Fruit fly (Drosophila melanogaster): ENCODE data around the gene Sarm.

The Sarm gene

dm6 chr3L:8027666-8028314 lies 35.9 kb upstream of the Sarm start:
- TF ChIP-seq CG12605 (GFP tag; IDR thresholded peaks at IDR 0.05) (no peak), CG10348 (GFP tag; IDR thresholded peaks at IDR 0.05) (no peak), Snoo (tag; optimal IDR thresholded peaks at IDR 0.05) (peak; percentile 64), D1 (tag; optimal IDR thresholded peaks at IDR 0.05) (peak; percentile 46), Pif1A (GFP tag; optimal IDR thresholded peaks at IDR 0.05) (peak; percentile 26), CG17806 (tag; optimal IDR thresholded peaks at IDR 0.05) (peak; percentile 86), EcR (GFP tag; optimal IDR thresholded peaks at IDR 0.05) (no peak), CG32121 (GFP tag; IDR thresholded peaks at IDR 0.05) (no peak), gl (tag; optimal IDR thresholded peaks at IDR 0.05) (peak; percentile 46), CG4496 (GFP tag; IDR thresholded peaks at IDR 0.05) (peak; percentile 64; the same call in 1 of the 3 replicates), Ets98B (GFP tag; IDR thresholded peaks at IDR 0.05) (peak; percentile 15; the same call in 1 of the 2 replicates), CG34367 (tag; optimal IDR thresholded peaks at IDR 0.05) (peak; percentile 73), CG8301 (tag; optimal IDR thresholded peaks at IDR 0.05) (peak; percentile 53), CG15710 (tag; optimal IDR thresholded peaks at IDR 0.05) (peak; percentile 81), CG14655 (GFP tag; optimal IDR thresholded peaks at IDR 0.05) (peak; percentile 72), Pif1B (GFP tag; optimal IDR thresholded peaks at IDR 0.05) (peak; percentile 59), CG9948 (tag; optimal IDR thresholded peaks at IDR 0.05) (peak; percentile 89), CG8159 (tag; optimal IDR thresholded peaks at IDR 0.05) (peak; percentile 90), fd96Ca (GFP tag; IDR thresholded peaks at IDR 0.05) (no peak), rn (GFP tag; IDR thresholded peaks at IDR 0.05) (0 out of 2 replicates have a peak, but pooled peaks have one; percentile 7), CG13204 (GFP tag; optimal IDR thresholded peaks at IDR 0.05) (peak; percentile 50)

DNA sequence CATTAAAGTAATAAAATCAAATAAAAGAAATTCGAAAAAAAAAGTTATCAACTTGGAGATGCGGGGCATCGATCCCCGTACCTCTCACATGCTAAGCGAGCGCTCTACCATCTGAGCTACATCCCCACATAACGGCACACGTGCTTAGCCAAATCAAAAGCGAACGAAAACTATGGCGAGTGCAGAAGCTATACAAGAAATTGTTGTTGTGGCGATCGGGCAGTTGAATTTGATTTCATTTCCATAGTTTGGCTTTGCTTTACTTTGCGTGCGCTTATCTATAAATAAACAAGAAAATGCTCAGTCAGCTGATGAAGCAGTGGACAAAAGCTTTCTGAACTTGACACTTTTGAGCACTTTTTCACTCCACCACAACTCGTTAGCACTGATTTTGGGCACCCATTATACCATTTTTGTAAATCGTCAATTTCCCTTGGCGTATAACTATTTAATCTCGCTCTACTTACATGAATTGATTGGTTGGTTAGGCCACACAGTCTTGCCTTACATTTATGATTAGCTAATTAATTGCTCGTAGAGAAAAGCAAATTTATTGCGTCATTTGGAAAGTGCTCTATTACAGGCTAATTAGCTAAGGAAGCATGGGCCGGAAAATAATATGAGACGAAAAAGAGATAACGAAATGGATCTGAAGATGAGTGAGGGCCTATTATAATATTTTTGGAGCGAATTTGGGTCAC lies 35.0 kb upstream of the Sarm start:
- TF ChIP-seq CG4496 (GFP tag; IDR thresholded peaks at IDR 0.05) (0 out of 3 replicates have a peak, but pooled peaks have one; percentile 15), CG9948 (tag; optimal IDR thresholded peaks at IDR 0.05) (no peak)

DNA sequence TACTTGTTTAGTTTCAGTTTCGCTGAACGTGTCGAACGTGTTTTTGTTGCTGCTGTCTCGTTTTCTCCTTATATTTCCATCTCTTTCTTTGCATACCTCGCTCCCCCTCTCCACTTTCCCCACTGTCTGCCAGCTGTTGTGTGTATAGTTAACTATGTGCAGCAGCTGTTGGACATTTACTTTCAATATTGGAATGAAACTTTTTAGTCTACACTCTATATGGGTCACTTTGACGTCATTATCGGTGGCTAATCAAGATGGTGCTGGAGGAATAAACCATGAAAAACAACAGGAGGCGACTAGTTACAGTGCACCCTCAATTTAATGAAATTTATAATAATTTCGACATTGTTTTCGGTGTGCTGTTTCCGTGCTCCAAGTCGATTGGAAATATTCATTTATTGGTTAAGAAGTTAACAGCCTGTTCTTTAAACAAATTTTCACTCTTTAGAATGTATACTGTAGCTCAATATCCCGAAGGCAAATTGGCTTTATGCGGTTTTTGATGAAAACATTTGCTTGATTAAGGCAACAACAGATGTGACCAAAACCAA lies 34.4 kb upstream of the Sarm start:
- TF ChIP-seq CG13204 (GFP tag; optimal IDR thresholded peaks at IDR 0.05) (no peak), CG8159 (tag; optimal IDR thresholded peaks at IDR 0.05) (no peak), rn (GFP tag; IDR thresholded peaks at IDR 0.05) (no peak), EcR (GFP tag; optimal IDR thresholded peaks at IDR 0.05) (peak; percentile 2), CG10348 (GFP tag; IDR thresholded peaks at IDR 0.05) (no peak), CG9948 (tag; optimal IDR thresholded peaks at IDR 0.05) (no peak), CG12605 (GFP tag; IDR thresholded peaks at IDR 0.05) (no peak), CG17806 (tag; optimal IDR thresholded peaks at IDR 0.05) (peak; percentile 15), Pif1A (GFP tag; optimal IDR thresholded peaks at IDR 0.05) (peak; percentile 28), CG4496 (GFP tag; IDR thresholded peaks at IDR 0.05) (no peak), CG8301 (tag; optimal IDR thresholded peaks at IDR 0.05) (no peak), CG32121 (GFP tag; IDR thresholded peaks at IDR 0.05) (no peak), CG14655 (GFP tag; optimal IDR thresholded peaks at IDR 0.05) (no peak), CG15710 (tag; optimal IDR thresholded peaks at IDR 0.05) (no peak)

dm6 chr3L:8031461-8031860 lies 32.2 kb upstream of the Sarm start:
- TF ChIP-seq Pif1B (GFP tag; optimal IDR thresholded peaks at IDR 0.05): no peak
- no peak for TF ChIP-seq EcR (GFP tag; optimal IDR thresholded peaks at IDR 0.05)
- TF ChIP-seq CG9948 (tag; optimal IDR thresholded peaks at IDR 0.05): no peak
- TF ChIP-seq gl (tag; optimal IDR thresholded peaks at IDR 0.05): no peak
- TF ChIP-seq CG15710 (tag; optimal IDR thresholded peaks at IDR 0.05): no peak
- TF ChIP-seq Snoo (tag; optimal IDR thresholded peaks at IDR 0.05): no peak
- no peak for TF ChIP-seq Pif1A (GFP tag; optimal IDR thresholded peaks at IDR 0.05)
- TF ChIP-seq Ets98B (GFP tag; IDR thresholded peaks at IDR 0.05): no peak
- no peak for TF ChIP-seq CG4496 (GFP tag; IDR thresholded peaks at IDR 0.05)
- TF ChIP-seq CG8159 (tag; optimal IDR thresholded peaks at IDR 0.05): no peak
- no peak for TF ChIP-seq CG34367 (tag; optimal IDR thresholded peaks at IDR 0.05)
- TF ChIP-seq fd96Ca (GFP tag; IDR thresholded peaks at IDR 0.05): no peak
- no peak for TF ChIP-seq rn (GFP tag; IDR thresholded peaks at IDR 0.05)
- no peak for TF ChIP-seq CG32121 (GFP tag; IDR thresholded peaks at IDR 0.05)
- TF ChIP-seq D1 (tag; optimal IDR thresholded peaks at IDR 0.05): no peak
- no peak for TF ChIP-seq CG8301 (tag; optimal IDR thresholded peaks at IDR 0.05)
- TF ChIP-seq CG12605 (GFP tag; IDR thresholded peaks at IDR 0.05): no peak

DNA sequence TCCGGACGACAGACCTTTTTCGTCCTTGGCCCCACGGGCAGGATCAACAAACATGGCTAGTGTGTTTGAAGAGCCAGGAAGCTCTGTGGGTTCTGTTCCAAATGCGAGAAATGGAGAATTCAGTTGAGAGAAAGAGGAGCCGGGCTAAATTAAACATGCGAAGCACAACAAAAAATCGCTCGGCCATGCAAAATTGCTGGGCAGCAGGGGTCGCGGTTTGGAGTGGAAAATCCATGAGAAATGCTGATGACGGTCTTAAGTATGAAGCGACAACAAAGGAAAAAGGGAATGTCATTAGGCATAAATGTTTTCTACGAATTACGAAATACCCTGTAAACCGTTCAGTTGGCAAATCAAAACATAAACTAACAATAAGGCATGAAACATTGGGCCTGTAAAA lies 30.6 kb upstream of the Sarm start:
- TF ChIP-seq gl (tag; optimal IDR thresholded peaks at IDR 0.05) (no peak), CG4496 (GFP tag; IDR thresholded peaks at IDR 0.05) (no peak), CG12605 (GFP tag; IDR thresholded peaks at IDR 0.05) (no peak)

DNA sequence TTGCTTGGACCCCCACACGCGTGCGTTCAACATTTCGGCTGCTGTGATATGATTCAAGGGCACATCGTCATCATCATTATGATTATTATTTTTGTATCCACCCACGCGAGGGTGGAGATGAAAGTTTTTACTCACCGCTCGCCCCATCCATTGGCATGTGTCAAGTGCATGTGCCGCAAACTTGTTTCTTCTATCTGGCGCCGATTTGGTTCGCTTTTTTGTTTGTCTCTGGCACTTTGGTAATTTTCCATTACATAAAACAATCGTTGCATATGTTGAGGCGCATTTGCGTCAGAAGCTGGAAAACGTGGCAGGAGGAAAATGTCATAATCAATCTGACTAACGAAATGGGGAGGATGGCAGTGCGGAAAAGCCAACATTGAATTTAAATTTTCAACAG lies 29.9 kb upstream of the Sarm start:
- TF ChIP-seq CG34367 (tag; optimal IDR thresholded peaks at IDR 0.05): no peak
- TF ChIP-seq Ets98B (GFP tag; IDR thresholded peaks at IDR 0.05): no peak
- TF ChIP-seq CG15710 (tag; optimal IDR thresholded peaks at IDR 0.05): no peak
- no peak for TF ChIP-seq EcR (GFP tag; optimal IDR thresholded peaks at IDR 0.05)
- no peak for TF ChIP-seq CG32121 (GFP tag; IDR thresholded peaks at IDR 0.05)
- no peak for TF ChIP-seq CG17806 (tag; optimal IDR thresholded peaks at IDR 0.05)
- no peak for TF ChIP-seq CG8159 (tag; optimal IDR thresholded peaks at IDR 0.05)
- no peak for TF ChIP-seq gl (tag; optimal IDR thresholded peaks at IDR 0.05)
- no peak for TF ChIP-seq CG12605 (GFP tag; IDR thresholded peaks at IDR 0.05)
- no peak for TF ChIP-seq CG9948 (tag; optimal IDR thresholded peaks at IDR 0.05)
- no peak for TF ChIP-seq Pif1B (GFP tag; optimal IDR thresholded peaks at IDR 0.05)
- no peak for TF ChIP-seq Pif1A (GFP tag; optimal IDR thresholded peaks at IDR 0.05)
- no peak for TF ChIP-seq CG4496 (GFP tag; IDR thresholded peaks at IDR 0.05)
- no peak for TF ChIP-seq CG13204 (GFP tag; optimal IDR thresholded peaks at IDR 0.05)
- TF ChIP-seq CG8301 (tag; optimal IDR thresholded peaks at IDR 0.05): no peak
- TF ChIP-seq rn (GFP tag; IDR thresholded peaks at IDR 0.05): no peak
- TF ChIP-seq D1 (tag; optimal IDR thresholded peaks at IDR 0.05): no peak
- no peak for TF ChIP-seq CG14655 (GFP tag; optimal IDR thresholded peaks at IDR 0.05)
